Worm (Caenorhabditis elegans) whole organism, young adult: ENCODE results near the gene pals-19.

Experiments used
- B0019.2 ChIP-seq: fragments of 200-800 bp; sonication (Bioruptor generic); conservative IDR thresholded peaks from 2 replicates; pipeline ENCODE4 v1.3.6; 2022; ENCODE audit warnings: missing genetic modification reagents, missing genetic modification characterization, missing compliant biosample characterization
- B0261.1 ChIP-seq: sonication (generic microtip); optimal IDR thresholded peaks from 2 replicates; lab custom pipeline; 2016; ENCODE audit warnings: mild to moderate bottlenecking, missing genetic modification characterization, moderate library complexity, missing compliant biosample characterization
- B0336.3 ChIP-seq: fragments of 200-800 bp; sonication (Bioruptor generic); IDR thresholded peaks from 2 replicates; pipeline ENCODE4 v1.3.6; 2022; ENCODE audit warnings: missing genetic modification characterization, missing compliant biosample characterization
- C17E4.6 ChIP-seq: fragments of 200-800 bp; sonication (Bioruptor generic); IDR thresholded peaks from 2 replicates; pipeline ENCODE4 v1.3.6; 2022; ENCODE audit warnings: missing genetic modification reagents, missing genetic modification characterization, missing compliant biosample characterization
- D2030.7 ChIP-seq: fragments of 200-800 bp; sonication (Bioruptor generic); IDR thresholded peaks from 2 replicates; pipeline ENCODE4 v1.3.6; 2022; ENCODE audit warnings: missing genetic modification reagents, missing genetic modification characterization, missing compliant biosample characterization
- F23B12.7 ChIP-seq: sonication (generic microtip); optimal IDR thresholded peaks from 2 replicates; lab custom pipeline; 2017; ENCODE audit warnings: missing genetic modification characterization, mild to moderate bottlenecking, missing compliant biosample characterization, antibody characterized with exemption, moderate library complexity; ENCODE audit not compliant: insufficient read depth
- F49E8.2 ChIP-seq: sonication (generic microtip); optimal IDR thresholded peaks from 3 replicates; lab custom pipeline; 2017; ENCODE audit warnings: missing genetic modification characterization, mild to moderate bottlenecking, missing compliant biosample characterization, antibody characterized with exemption, moderate library complexity; ENCODE audit not compliant: insufficient read depth
- F57A8.1 ChIP-seq: fragments of 200-800 bp; sonication (Bioruptor generic); optimal IDR thresholded peaks from 2 replicates; lab custom pipeline; 2018; ENCODE audit warnings: mild to moderate bottlenecking, missing genetic modification characterization, moderate library complexity, missing compliant biosample characterization
- Y53F4B.3 ChIP-seq: fragments of 200-800 bp; sonication (Bioruptor generic); IDR thresholded peaks from 2 replicates; pipeline ENCODE4 v1.3.6; 2022; ENCODE audit warnings: missing genetic modification reagents, missing genetic modification characterization, missing compliant biosample characterization
- Y53G8AR.9 ChIP-seq: fragments of 200-800 bp; sonication (Bioruptor generic); conservative IDR thresholded peaks from 2 replicates; pipeline ENCODE4 v1.3.6; 2022; ENCODE audit warnings: missing genetic modification reagents, missing genetic modification characterization, missing compliant biosample characterization
- Y56A3A.18 ChIP-seq: fragments of 200-800 bp; sonication (Bioruptor generic); IDR thresholded peaks from 2 replicates; pipeline ENCODE4 v1.3.6; 2022; ENCODE audit warnings: missing genetic modification reagents, missing genetic modification characterization, missing compliant biosample characterization
- Y67H2A.10 ChIP-seq: fragments of 200-800 bp; sonication (Bioruptor generic); conservative IDR thresholded peaks from 2 replicates; pipeline ENCODE4 v1.3.6; 2022; ENCODE audit warnings: missing genetic modification reagents, missing genetic modification characterization, missing compliant biosample characterization
- Y79H2A.3 ChIP-seq: fragments of 200-800 bp; sonication (Bioruptor generic); conservative IDR thresholded peaks from 2 replicates; pipeline ENCODE4 v1.3.6; 2022; ENCODE audit warnings: missing genetic modification reagents, missing genetic modification characterization, missing compliant biosample characterization
- ZK185.1 ChIP-seq: sonication (generic microtip); optimal IDR thresholded peaks from 2 replicates; lab custom pipeline; 2016; ENCODE audit warnings: mild to moderate bottlenecking, missing genetic modification characterization, missing compliant biosample characterization; ENCODE audit not compliant: poor library complexity, severe bottlenecking
- aptf-2 ChIP-seq: fragments of 200-800 bp; sonication (Bioruptor generic); conservative IDR thresholded peaks from 2 replicates; pipeline ENCODE4 v1.3.6; 2022; ENCODE audit warnings: missing genetic modification reagents, missing genetic modification characterization, missing compliant biosample characterization
- atf-7 ChIP-seq: sonication (generic microtip); optimal IDR thresholded peaks from 2 replicates; lab custom pipeline; 2017; ENCODE audit warnings: mild to moderate bottlenecking, missing genetic modification characterization, missing compliant biosample characterization
- attf-5 ChIP-seq: fragments of 200-800 bp; sonication (Bioruptor generic); optimal IDR thresholded peaks from 2 replicates; lab custom pipeline; 2018; ENCODE audit warnings: mild to moderate bottlenecking, missing genetic modification characterization, missing compliant biosample characterization
- cebp-2 ChIP-seq: fragments of 200-800 bp; sonication (Bioruptor generic); IDR thresholded peaks from 2 replicates; pipeline ENCODE4 v1.3.6; 2022; ENCODE audit warnings: missing genetic modification characterization, missing compliant biosample characterization
- ceh-100 ChIP-seq: fragments of 200-800 bp; sonication (Bioruptor generic); IDR thresholded peaks from 2 replicates; pipeline ENCODE4 v1.3.6; 2022; ENCODE audit warnings: missing genetic modification reagents, missing genetic modification characterization, missing compliant biosample characterization
- ceh-79 ChIP-seq: sonication (generic microtip); optimal IDR thresholded peaks from 2 replicates; lab custom pipeline; 2017; ENCODE audit warnings: mild to moderate bottlenecking, missing genetic modification characterization, missing compliant biosample characterization
- die-1 ChIP-seq: sonication (generic microtip); optimal IDR thresholded peaks from 2 replicates; lab custom pipeline; 2016; ENCODE audit warnings: missing genotype, mild to moderate bottlenecking, missing genetic modification characterization, missing compliant biosample characterization
- hlh-12 ChIP-seq: sonication (generic microtip); optimal IDR thresholded peaks from 2 replicates; lab custom pipeline; 2016; ENCODE audit warnings: missing genetic modification characterization, missing compliant biosample characterization
- let-526 ChIP-seq: fragments of 200-800 bp; sonication (Bioruptor generic); IDR thresholded peaks from 2 replicates; pipeline ENCODE4 v1.3.6; 2022; ENCODE audit warnings: missing genetic modification reagents, missing genetic modification characterization, missing compliant biosample characterization
- lin-40 ChIP-seq: sonication (generic microtip); optimal IDR thresholded peaks from 2 replicates; lab custom pipeline; 2016; ENCODE audit warnings: missing genetic modification characterization, mild to moderate bottlenecking, missing compliant biosample characterization, missing genotype, missing genetic modification reagents
- lsl-1 ChIP-seq: fragments of 200-800 bp; sonication (Bioruptor generic); optimal IDR thresholded peaks from 2 replicates; lab custom pipeline; 2018; ENCODE audit warnings: mild to moderate bottlenecking, missing genetic modification characterization, moderate library complexity, missing compliant biosample characterization
- lsy-27 ChIP-seq: sonication (generic microtip); optimal IDR thresholded peaks from 2 replicates; lab custom pipeline; 2017; ENCODE audit warnings: missing genetic modification characterization, mild to moderate bottlenecking, missing compliant biosample characterization, antibody characterized with exemption, missing genotype, borderline replicate concordance; ENCODE audit not compliant: insufficient read depth
- madf-8 ChIP-seq: fragments of 200-800 bp; sonication (Bioruptor generic); conservative IDR thresholded peaks from 2 replicates; pipeline ENCODE4 v1.3.6; 2022; ENCODE audit warnings: missing genetic modification reagents, missing genetic modification characterization, missing compliant biosample characterization
- mel-28 ChIP-seq: sonication (generic microtip); optimal IDR thresholded peaks from 2 replicates; lab custom pipeline; 2016; ENCODE audit warnings: borderline replicate concordance, mild to moderate bottlenecking, missing genetic modification characterization, missing compliant biosample characterization
- mxl-1 ChIP-seq: sonication (generic microtip); optimal IDR thresholded peaks from 2 replicates; lab custom pipeline; 2016; ENCODE audit warnings: missing genetic modification characterization, missing compliant biosample characterization
- nfya-1 ChIP-seq: sonication (generic microtip); optimal IDR thresholded peaks from 2 replicates; lab custom pipeline; 2017; ENCODE audit warnings: antibody characterized with exemption, missing compliant biosample characterization, missing genetic modification characterization, borderline replicate concordance; ENCODE audit not compliant: insufficient read depth
- nfya-2 ChIP-seq: fragments of 200-800 bp; sonication (Bioruptor generic); IDR thresholded peaks from 2 replicates; pipeline ENCODE4 v1.3.6; 2022; ENCODE audit warnings: missing genetic modification reagents, missing genetic modification characterization, missing compliant biosample characterization
- nfyb-1 ChIP-seq: fragments of 200-800 bp; sonication (Bioruptor generic); IDR thresholded peaks from 2 replicates; pipeline ENCODE4 v1.3.6; 2022; ENCODE audit warnings: missing genetic modification reagents, missing genetic modification characterization, missing compliant biosample characterization
- nhr-80 ChIP-seq: sonication (generic microtip); optimal IDR thresholded peaks from 2 replicates; lab custom pipeline; 2016; ENCODE audit warnings: missing genetic modification characterization, missing compliant biosample characterization
- pha-4 ChIP-seq: fragments of 150-350 bp; sonication (generic microtip); optimal IDR thresholded peaks from 2 replicates; lab custom pipeline; 2014; ENCODE audit warnings: missing biosample characterization, missing genetic modification reagents, missing genetic modification characterization
- rcor-1 ChIP-seq: fragments of 200-800 bp; sonication (Bioruptor generic); IDR thresholded peaks from 2 replicates; pipeline ENCODE4 v1.3.6; 2022; ENCODE audit warnings: missing genetic modification reagents, missing genetic modification characterization, missing compliant biosample characterization
- snpc-1.1 ChIP-seq: sonication (generic microtip); optimal IDR thresholded peaks from 2 replicates; lab custom pipeline; 2017; ENCODE audit warnings: missing genetic modification characterization, mild to moderate bottlenecking, missing compliant biosample characterization, antibody characterized with exemption, moderate library complexity, missing genotype, missing genetic modification reagents; ENCODE audit not compliant: insufficient read depth
- snpc-3.4 ChIP-seq: sonication (generic microtip); optimal IDR thresholded peaks from 2 replicates; lab custom pipeline; 2017; ENCODE audit warnings: missing genetic modification characterization, mild to moderate bottlenecking, missing compliant biosample characterization, antibody characterized with exemption, moderate library complexity, missing genotype, missing genetic modification reagents
- snpc-4 ChIP-seq, 5 experiments: fragments of 150-350 bp in 1 of 5; sonication (generic microtip) in 4 of 5; optimal IDR thresholded peaks; 2 replicates each; lab custom pipeline; 2014 to 2018; ENCODE audit warnings: missing genetic modification characterization in 5 of 5, missing biosample characterization in 3 of 5, antibody characterized with exemption in 2 of 5, mild to moderate bottlenecking in 2 of 5, missing compliant biosample characterization in 2 of 5, missing genotype in 2 of 5, moderate library complexity in 2 of 5, missing genetic modification reagents in 1 of 5
- sptf-2 ChIP-seq: fragments of 200-800 bp; sonication (Bioruptor generic); optimal IDR thresholded peaks from 2 replicates; lab custom pipeline; 2018; ENCODE audit warnings: mild to moderate bottlenecking, missing genetic modification characterization, missing compliant biosample characterization
- unc-130 ChIP-seq: sonication (generic microtip); optimal IDR thresholded peaks from 2 replicates; lab custom pipeline; 2016; ENCODE audit warnings: missing genetic modification reagents, missing genetic modification characterization, missing compliant biosample characterization
- xnd-1 ChIP-seq: sonication (generic microtip); optimal IDR thresholded peaks from 2 replicates; lab custom pipeline; 2016; ENCODE audit warnings: missing genotype, missing genetic modification reagents, missing genetic modification characterization, missing compliant biosample characterization
- ztf-26 ChIP-seq: sonication (generic microtip); optimal IDR thresholded peaks from 2 replicates; lab custom pipeline; 2017; ENCODE audit warnings: missing genetic modification characterization, missing compliant biosample characterization
- ztf-28 ChIP-seq: fragments of 200-800 bp; sonication (Bioruptor generic); IDR thresholded peaks from 2 replicates; pipeline ENCODE4 v1.3.6; 2022; ENCODE audit warnings: missing genetic modification reagents, missing genetic modification characterization, missing compliant biosample characterization
- ztf-3 ChIP-seq: fragments of 200-800 bp; sonication (Bioruptor generic); optimal IDR thresholded peaks from 2 replicates; lab custom pipeline; 2018; ENCODE audit warnings: mild to moderate bottlenecking, missing genetic modification characterization, missing compliant biosample characterization
- ztf-6 ChIP-seq: fragments of 200-800 bp; sonication (Bioruptor generic); IDR thresholded peaks from 2 replicates; pipeline ENCODE4 v1.3.6; 2022; ENCODE audit warnings: missing genetic modification reagents, missing genetic modification characterization, missing compliant biosample characterization

pals-19 gene

ce11 chrIII:1419700-1420356 lies 18.1 kb downstream of the pals-19 start (continued):
- TF ChIP-seq Y79H2A.3 (GFP tag; lab: Robert Waterston, UW) (peak; percentile 90), lsl-1 (peak; percentile 71), lsy-27 (tag; lab: Kevin White, UChicago) (no peak), hlh-12 (no peak), ZK185.1 (tag; lab: Kevin White, UChicago) (peak; percentile 89), nfya-1 (no peak), lin-40 (tag; lab: Kevin White, UChicago) (peak; percentile 79), ztf-28 (GFP tag; lab: Robert Waterston, UW) (no peak), C17E4.6 (GFP tag; lab: Robert Waterston, UW) (peak; percentile 45; the same call in 1 of the 2 replicates), pha-4 (tag; lab: Kevin White, UChicago) (peak; percentile 42), snpc-1.1 (tag; lab: Kevin White, UChicago) (peak; percentile 71), F23B12.7 (tag; lab: Kevin White, UChicago) (peak; percentile 64), ceh-79 (tag; lab: Kevin White, UChicago) (peak; percentile 94), B0019.2 (no peak), F49E8.2 (peak; percentile 98), mxl-1 (tag; lab: Kevin White, UChicago) (peak; percentile 69), B0336.3 (GFP tag; lab: Robert Waterston, UW) (peak; percentile 97), nfya-2 (GFP tag; lab: Robert Waterston, UW) (no peak; the same call in 1 of the 2 replicates), xnd-1 (tag; lab: Kevin White, UChicago) (no peak), ztf-26 (peak; percentile 86), snpc-3.4 (tag; lab: Kevin White, UChicago) (peak; percentile 61), B0261.1 (peak; percentile 36), aptf-2 (GFP tag; lab: Robert Waterston, UW) (no peak), snpc-4 (GFP tag; optimal IDR thresholded peaks at IDR 0.05; lab: Kevin White, UChicago) (peak; percentile 51), snpc-4 (tag; optimal IDR thresholded peaks at IDR 0.05; lab: Kevin White, UChicago) (peak in 3 of 4 experiments; percentile 16 to 60 (median 59)), Y67H2A.10 (GFP tag; lab: Robert Waterston, UW) (no peak), sptf-2 (GFP tag; lab: Kevin White, UChicago) (peak; percentile 81), attf-5 (GFP tag; lab: Kevin White, UChicago) (peak; percentile 63), ztf-6 (GFP tag; lab: Robert Waterston, UW) (no peak), F57A8.1 (GFP tag; lab: Kevin White, UChicago) (no peak), Y53G8AR.9 (GFP tag; lab: Robert Waterston, UW) (peak; percentile 98), D2030.7 (GFP tag; lab: Robert Waterston, UW) (peak; percentile 58; the same call in 1 of the 2 replicates), madf-8 (no peak), Y53F4B.3 (GFP tag; lab: Robert Waterston, UW) (no peak; the same call in 1 of the 2 replicates), let-526 (GFP tag; lab: Robert Waterston, UW) (no peak), ceh-100 (GFP tag; lab: Robert Waterston, UW) (no peak; the same call in none of the 2 replicates), rcor-1 (GFP tag; lab: Robert Waterston, UW) (peak; percentile 85), ztf-3 (GFP tag; lab: Kevin White, UChicago) (peak; percentile 74), cebp-2 (GFP tag; lab: Robert Waterston, UW) (peak; percentile 82; the same call in 1 of the 2 replicates), nfyb-1 (GFP tag; lab: Robert Waterston, UW) (peak; percentile 90), die-1 (peak; percentile 79), Y56A3A.18 (GFP tag; lab: Robert Waterston, UW) (peak; percentile 90; the same call in 1 of the 2 replicates), atf-7 (tag; lab: Kevin White, UChicago) (peak; percentile 89), unc-130 (GFP tag; lab: Kevin White, UChicago) (peak; percentile 84), nhr-80 (tag; lab: Kevin White, UChicago) (peak; percentile 12), mel-28 (peak; percentile 41)
